Worm (Caenorhabditis elegans) whole organism, young adult: ENCODE data around the gene frpr-9.

ENCODE experiments used
- akir-1 ChIP-seq: fragments of 200-800 bp; sonication (Bioruptor generic); optimal IDR thresholded peaks from 2 replicates; lab custom pipeline; 2018; ENCODE audit warnings: mild to moderate bottlenecking, missing genetic modification characterization, moderate library complexity, missing compliant biosample characterization
- attf-6 ChIP-seq: fragments of 200-800 bp; sonication (Bioruptor generic); IDR thresholded peaks from 2 replicates; pipeline ENCODE4 v1.3.6; 2022; ENCODE audit warnings: missing genetic modification reagents, missing genetic modification characterization, missing compliant biosample characterization
- ekl-4 ChIP-seq: fragments of 200-800 bp; sonication (Bioruptor generic); IDR thresholded peaks from 2 replicates; pipeline ENCODE4 v1.3.6; 2022; ENCODE audit warnings: missing genetic modification reagents, missing genetic modification characterization, missing compliant biosample characterization
- hmg-1.2 ChIP-seq: fragments of 200-800 bp; sonication (Bioruptor generic); IDR thresholded peaks from 2 replicates; pipeline ENCODE4 v1.3.6; 2022; ENCODE audit warnings: missing genetic modification reagents, missing genetic modification characterization, missing compliant biosample characterization
- lsl-1 ChIP-seq: fragments of 200-800 bp; sonication (Bioruptor generic); optimal IDR thresholded peaks from 2 replicates; lab custom pipeline; 2018; ENCODE audit warnings: mild to moderate bottlenecking, missing genetic modification characterization, moderate library complexity, missing compliant biosample characterization
- madf-3 ChIP-seq: fragments of 200-800 bp; sonication (Bioruptor generic); IDR thresholded peaks from 2 replicates; pipeline ENCODE4 v1.3.6; 2022; ENCODE audit warnings: missing genetic modification reagents, missing genetic modification characterization, missing compliant biosample characterization
- pha-4 ChIP-seq: fragments of 150-350 bp; sonication (generic microtip); optimal IDR thresholded peaks from 2 replicates; lab custom pipeline; 2014; ENCODE audit warnings: missing biosample characterization, missing genetic modification reagents, missing genetic modification characterization
- rec-8 ChIP-seq, 2 experiments: sonication (generic microtip); optimal IDR thresholded peaks; 2 replicates each; lab custom pipeline; 2016; ENCODE audit warnings: mild to moderate bottlenecking in 2 of 2, missing genetic modification characterization in 2 of 2, missing genetic modification reagents in 2 of 2, missing genotype in 2 of 2, missing biosample characterization in 1 of 2, missing compliant biosample characterization in 1 of 2, moderate library complexity in 1 of 2
- repo-1 ChIP-seq: sonication (generic microtip); optimal IDR thresholded peaks from 2 replicates; lab custom pipeline; 2017; ENCODE audit warnings: mild to moderate bottlenecking, missing genetic modification characterization, missing compliant biosample characterization
- sea-2 ChIP-seq: fragments of 200-800 bp; sonication (Bioruptor generic); IDR thresholded peaks from 2 replicates; pipeline ENCODE4 v1.3.6; 2022; ENCODE audit warnings: missing genetic modification characterization, missing compliant biosample characterization
- ztf-25 ChIP-seq: fragments of 200-800 bp; sonication (Bioruptor generic); IDR thresholded peaks from 2 replicates; pipeline ENCODE4 v1.3.6; 2022; ENCODE audit warnings: missing genetic modification reagents, missing genetic modification characterization, missing compliant biosample characterization
- ztf-26 ChIP-seq: sonication (generic microtip); optimal IDR thresholded peaks from 2 replicates; lab custom pipeline; 2017; ENCODE audit warnings: missing genetic modification characterization, missing compliant biosample characterization

DNA sequence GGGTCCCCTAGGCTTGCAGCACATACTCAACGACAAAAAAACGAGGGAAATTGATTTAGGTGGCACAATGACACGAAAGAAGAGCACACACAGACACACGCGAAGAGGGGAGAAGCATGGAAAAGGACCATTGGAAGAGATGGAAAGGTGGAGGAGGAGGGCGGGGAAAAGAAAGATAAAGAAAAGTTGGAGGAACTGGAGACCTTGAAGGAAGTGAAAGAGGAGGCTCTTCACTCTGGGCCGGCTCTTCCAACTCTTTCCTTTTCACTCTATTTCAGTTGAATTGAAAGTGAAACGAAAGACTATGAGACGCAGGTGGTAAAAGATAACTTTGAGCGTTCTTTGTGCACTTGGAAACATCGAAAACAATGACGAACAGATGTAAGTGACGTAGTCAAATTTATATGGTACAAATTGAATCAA, 30.4 kb upstream of the frpr-9 start:
- TF ChIP-seq rec-8 (tag; optimal IDR thresholded peaks at IDR 0.05; lab: Kevin White, UChicago) (no peak), attf-6 (GFP tag; lab: Robert Waterston, UW) (no peak), hmg-1.2 (GFP tag; lab: Robert Waterston, UW) (peak; percentile 53; the same call in 1 of the 2 replicates), repo-1 (tag; lab: Kevin White, UChicago) (no peak), ztf-26 (tag; lab: Kevin White, UChicago) (no peak), ekl-4 (0 out of 2 replicates have a peak, but pooled peaks have one; percentile 39), sea-2 (GFP tag; lab: Robert Waterston, UW) (no peak), ztf-25 (GFP tag; lab: Robert Waterston, UW) (no peak), lsl-1 (GFP tag; lab: Kevin White, UChicago) (no peak), pha-4 (tag; lab: Kevin White, UChicago) (no peak), madf-3 (GFP tag; lab: Robert Waterston, UW) (no peak), akir-1 (GFP tag; lab: Kevin White, UChicago) (no peak)
